Fruit fly (Drosophila melanogaster): ENCODE measurements around the gene CG17328.

Gene CG17328

DNA sequence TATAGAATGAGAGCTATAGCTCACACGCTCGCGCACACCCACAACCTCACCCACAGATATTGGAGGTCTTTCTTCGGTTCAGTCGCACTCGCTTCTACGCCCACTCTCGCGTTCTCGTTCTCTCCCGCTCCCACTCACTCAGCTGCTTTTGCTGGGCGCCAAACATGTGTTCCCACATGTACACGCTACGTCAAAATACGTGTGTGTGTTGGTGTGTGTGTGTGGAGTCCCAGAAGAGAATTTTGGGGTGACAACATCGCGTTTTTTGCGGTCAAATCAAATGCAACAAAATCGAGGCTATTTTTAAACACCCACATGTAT is 28.3 kb upstream of the CG17328 start (continued):
- TF ChIP-seq gcm2 (GFP tag; optimal IDR thresholded peaks at IDR 0.05) (no peak), CG13123 (GFP tag; optimal IDR thresholded peaks at IDR 0.05) (no peak), CG43689 (GFP tag; IDR thresholded peaks at IDR 0.05) (no peak), salm (tag; optimal IDR thresholded peaks at IDR 0.05) (no peak), HLHmδ (GFP tag; optimal IDR thresholded peaks at IDR 0.05) (peak; percentile 86), Hey (tag; optimal IDR thresholded peaks at IDR 0.05) (no peak), bbx (GFP tag; IDR thresholded peaks at IDR 0.05; ENCODE audit: partially characterized antibody) (no peak), CG12769 (tag; optimal IDR thresholded peaks at IDR 0.05) (peak; percentile 97), CG16815 (GFP tag; optimal IDR thresholded peaks at IDR 0.05) (no peak), sob (GFP tag; IDR thresholded peaks at IDR 0.05) (no peak), CG11085 (GFP tag; IDR thresholded peaks at IDR 0.05) (no peak), CHES-1-like (GFP tag; optimal IDR thresholded peaks at IDR 0.05) (no peak), CG6791 (GFP tag; IDR thresholded peaks at IDR 0.05; ENCODE audit: partially characterized antibody) (no peak), peb (GFP tag; IDR thresholded peaks at IDR 0.05) (no peak), CG9437 (GFP tag; optimal IDR thresholded peaks at IDR 0.05) (no peak), ERR (GFP tag; optimal IDR thresholded peaks at IDR 0.05) (no peak), pzg (GFP tag; optimal IDR thresholded peaks at IDR 0.05) (no peak), shn (GFP tag; optimal IDR thresholded peaks at IDR 0.05) (no peak), prd (optimal IDR thresholded peaks at IDR 0.05) (no peak), prd (GFP tag; IDR thresholded peaks at IDR 0.05) (no peak), cas (GFP tag; IDR thresholded peaks at IDR 0.05) (no peak), Drgx (GFP tag; IDR thresholded peaks at IDR 0.05) (no peak), CkIIα-i1 (GFP tag; IDR thresholded peaks at IDR 0.05) (no peak), insv (GFP tag; optimal IDR thresholded peaks at IDR 0.05) (no peak), dati (GFP tag; IDR thresholded peaks at IDR 0.05) (no peak), CG32532 (GFP tag; IDR thresholded peaks at IDR 0.05) (no peak), aop (GFP tag; IDR thresholded peaks at IDR 0.05) (no peak), lilli (GFP tag; optimal IDR thresholded peaks at IDR 0.05) (no peak), pb (GFP tag; optimal IDR thresholded peaks at IDR 0.05) (no peak), Ets97D (GFP tag; optimal IDR thresholded peaks at IDR 0.05) (no peak), emc (GFP tag; optimal IDR thresholded peaks at IDR 0.05) (no peak), CG10462 (GFP tag; optimal IDR thresholded peaks at IDR 0.05) (no peak), CG10959 (GFP tag; IDR thresholded peaks at IDR 0.05) (no peak), Dbx (GFP tag; IDR thresholded peaks at IDR 0.05) (no peak), ATbp (GFP tag; optimal IDR thresholded peaks at IDR 0.05) (no peak), CG10565 (GFP tag; optimal IDR thresholded peaks at IDR 0.05) (no peak), B-H2 (GFP tag; optimal IDR thresholded peaks at IDR 0.05) (no peak), CG33557 (GFP tag; optimal IDR thresholded peaks at IDR 0.05) (no peak), CG30020 (tag; optimal IDR thresholded peaks at IDR 0.05) (no peak), nmo (GFP tag; optimal IDR thresholded peaks at IDR 0.05) (no peak), CG17568 (GFP tag; optimal IDR thresholded peaks at IDR 0.05) (no peak), CG18011 (GFP tag; optimal IDR thresholded peaks at IDR 0.05) (no peak), CG18599 (GFP tag; optimal IDR thresholded peaks at IDR 0.05) (no peak), Ets65A (GFP tag) (no peak), al (GFP tag; IDR thresholded peaks at IDR 0.05) (no peak), MTF-1 (GFP tag; optimal IDR thresholded peaks at IDR 0.05; ENCODE audit: borderline replicate concordance) (no peak), ara (GFP tag; IDR thresholded peaks at IDR 0.05) (no peak), hth (optimal IDR thresholded peaks at IDR 0.05) (no peak), CG4730 (GFP tag; IDR thresholded peaks at IDR 0.05) (no peak), Deaf1 (tag; optimal IDR thresholded peaks at IDR 0.05) (peak; percentile 4), CG15514 (GFP tag; optimal IDR thresholded peaks at IDR 0.05) (no peak), sd (tag; optimal IDR thresholded peaks at IDR 0.05) (peak; percentile 88), ap (GFP tag; IDR thresholded peaks at IDR 0.05) (no peak), CG9876 (GFP tag; optimal IDR thresholded peaks at IDR 0.05) (no peak)

Measured in whole organism, embryonic.